Fruit fly (Drosophila melanogaster) whole organism, prepupa: Measurements from ENCODE around the gene cac.

Experiments
- CG10631 ChIP-seq: fragments of 200-800 bp; sonication (Bioruptor generic); optimal IDR thresholded peaks from 2 replicates; lab custom pipeline; 2016; ENCODE audit warnings: missing biosample characterization, missing genetic modification characterization
- CG10669 ChIP-seq: fragments of 200-800 bp; sonication (Bioruptor generic); optimal IDR thresholded peaks from 3 replicates; lab custom pipeline; 2018; ENCODE audit warnings: missing biosample characterization, mild to moderate bottlenecking, missing genetic modification characterization, moderate library complexity
- CG11762 ChIP-seq: fragments of 200-800 bp; sonication (Bioruptor generic); optimal IDR thresholded peaks from 3 replicates; lab custom pipeline; 2016; ENCODE audit warnings: missing biosample characterization, missing genetic modification characterization; ENCODE audit not compliant: insufficient read depth
- CG1621 ChIP-seq: fragments of 200-800 bp; sonication (Bioruptor generic); optimal IDR thresholded peaks from 3 replicates; lab custom pipeline; 2018; ENCODE audit warnings: missing biosample characterization, mild to moderate bottlenecking, missing genetic modification characterization
- CG31627 ChIP-seq: fragments of 200-800 bp; sonication (Bioruptor generic); optimal IDR thresholded peaks from 3 replicates; lab custom pipeline; 2016; ENCODE audit warnings: missing biosample characterization, missing genetic modification characterization
- CG32006 ChIP-seq: fragments of 200-800 bp; sonication (Bioruptor generic); optimal IDR thresholded peaks from 3 replicates; lab custom pipeline; 2017; ENCODE audit warnings: missing biosample characterization, mild to moderate bottlenecking, missing genetic modification characterization
- CG34406 ChIP-seq: fragments of 200-800 bp; sonication (Bioruptor generic); optimal IDR thresholded peaks from 3 replicates; lab custom pipeline; 2016; ENCODE audit warnings: missing biosample characterization, missing genetic modification characterization
- CG3919 ChIP-seq: fragments of 200-800 bp; sonication (Bioruptor generic); optimal IDR thresholded peaks from 3 replicates; lab custom pipeline; 2016; ENCODE audit warnings: missing biosample characterization, missing genetic modification characterization
- CG6163 ChIP-seq: fragments of 200-800 bp; sonication (Bioruptor generic); IDR thresholded peaks from 3 replicates; pipeline ENCODE4 v1.3.6; 2022; ENCODE audit warnings: missing biosample characterization, missing genetic modification characterization
- CG6276 ChIP-seq: fragments of 200-800 bp; sonication (Bioruptor generic); optimal IDR thresholded peaks from 2 replicates; lab custom pipeline; 2017; ENCODE audit warnings: missing biosample characterization, mild to moderate bottlenecking, missing genetic modification characterization
- CG6808 ChIP-seq: fragments of 200-800 bp; sonication (Bioruptor generic); optimal IDR thresholded peaks from 3 replicates; lab custom pipeline; 2017; ENCODE audit warnings: missing biosample characterization, missing genetic modification characterization, mild to moderate bottlenecking, moderate library complexity, missing genetic modification reagents
- CG6854 ChIP-seq: fragments of 200-800 bp; sonication (Bioruptor generic); optimal IDR thresholded peaks from 2 replicates; lab custom pipeline; 2017; ENCODE audit warnings: missing biosample characterization, mild to moderate bottlenecking, missing genetic modification characterization
- CG7368 ChIP-seq: fragments of 200-800 bp; sonication (Bioruptor generic); optimal IDR thresholded peaks from 3 replicates; lab custom pipeline; 2016; ENCODE audit warnings: missing biosample characterization, missing genetic modification characterization
- CG8319 ChIP-seq: fragments of 200-800 bp; sonication (Bioruptor generic); optimal IDR thresholded peaks from 3 replicates; lab custom pipeline; 2016; ENCODE audit warnings: missing biosample characterization, missing genetic modification characterization
- Eip78C ChIP-seq: fragments of 200-800 bp; sonication (Bioruptor generic); peaks from one replicate; lab custom pipeline; 2016; ENCODE audit warnings: missing biosample characterization, missing genetic modification characterization
- Eip93F ChIP-seq: fragments of 200-800 bp; sonication (Bioruptor generic); optimal IDR thresholded peaks from 2 replicates; lab custom pipeline; 2016; ENCODE audit warnings: missing biosample characterization, mild to moderate bottlenecking, missing genetic modification characterization
- Gug ChIP-seq: fragments of 200-800 bp; sonication (Bioruptor generic); IDR thresholded peaks from 2 replicates; pipeline ENCODE4 v1.3.6; 2022; ENCODE audit warnings: missing biosample characterization, missing genetic modification characterization
- Hr38 ChIP-seq: sonication (Bioruptor generic); optimal IDR thresholded peaks from 2 replicates; lab custom pipeline; 2016; ENCODE audit warnings: missing biosample characterization, missing genetic modification characterization
- Hr4 ChIP-seq: fragments of 200-800 bp; sonication (Bioruptor generic); optimal IDR thresholded peaks from 3 replicates; lab custom pipeline; 2016; ENCODE audit warnings: missing biosample characterization, missing genetic modification characterization
- Lpt ChIP-seq: fragments of 200-800 bp; sonication (Bioruptor generic); optimal IDR thresholded peaks from 3 replicates; lab custom pipeline; 2016; ENCODE audit warnings: missing biosample characterization, missing genetic modification characterization
- OdsH ChIP-seq: fragments of 200-800 bp; sonication (Bioruptor generic); optimal IDR thresholded peaks from 3 replicates; lab custom pipeline; 2016; ENCODE audit warnings: missing biosample characterization, missing genetic modification characterization
- Smox ChIP-seq: fragments of 200-800 bp; sonication (Bioruptor generic); optimal IDR thresholded peaks from 3 replicates; lab custom pipeline; 2016; ENCODE audit warnings: missing biosample characterization, missing genetic modification characterization
- Sox102F ChIP-seq: fragments of 200-800 bp; sonication (Bioruptor generic); optimal IDR thresholded peaks from 2 replicates; lab custom pipeline; 2016; ENCODE audit warnings: missing biosample characterization, mild to moderate bottlenecking, missing genetic modification characterization
- Sox15 ChIP-seq: fragments of 200-800 bp; sonication (Bioruptor generic); optimal IDR thresholded peaks from 3 replicates; lab custom pipeline; 2016; ENCODE audit warnings: missing biosample characterization, missing genetic modification characterization
- achi ChIP-seq: fragments of 200-800 bp; sonication (Bioruptor generic); optimal IDR thresholded peaks from 3 replicates; lab custom pipeline; 2016; ENCODE audit warnings: missing biosample characterization, missing genetic modification characterization
- dsx ChIP-seq: fragments of 200-800 bp; optimal IDR thresholded peaks from 3 replicates; lab custom pipeline; 2019; ENCODE audit warnings: missing biosample characterization, mild to moderate bottlenecking, missing genetic modification characterization, moderate library complexity; ENCODE audit not compliant: poor library complexity, severe bottlenecking
- eg ChIP-seq: fragments of 200-800 bp; sonication (Bioruptor generic); IDR thresholded peaks from 3 replicates; pipeline ENCODE4 v1.3.6; 2022; ENCODE audit warnings: missing biosample characterization, missing genetic modification characterization
- esn ChIP-seq: fragments of 200-800 bp; sonication (Bioruptor generic); optimal IDR thresholded peaks from 2 replicates; lab custom pipeline; 2016; ENCODE audit warnings: missing biosample characterization, mild to moderate bottlenecking, missing genetic modification characterization, moderate library complexity
- fd85E ChIP-seq: fragments of 200-800 bp; sonication (Bioruptor generic); optimal IDR thresholded peaks from 3 replicates; lab custom pipeline; 2016; ENCODE audit warnings: missing biosample characterization, missing genetic modification characterization
- lz ChIP-seq: fragments of 200-800 bp; sonication (Bioruptor generic); optimal IDR thresholded peaks from 3 replicates; lab custom pipeline; 2016; ENCODE audit warnings: missing biosample characterization, missing genetic modification characterization
- salr ChIP-seq, 2 experiments: fragments of 200-800 bp; sonication (Bioruptor generic); optimal IDR thresholded peaks; 3 replicates each; lab custom pipeline; 2016 to 2018; ENCODE audit warnings: missing biosample characterization in 2 of 2, missing genetic modification characterization in 2 of 2, mild to moderate bottlenecking in 1 of 2
- ss ChIP-seq, 2 experiments: fragments of 200-800 bp; sonication (Bioruptor generic); optimal IDR thresholded peaks; 2 replicates in 1 of 2; 3 replicates in 1 of 2; lab custom pipeline; 2017 to 2018; ENCODE audit warnings: mild to moderate bottlenecking in 2 of 2, missing biosample characterization in 2 of 2, missing genetic modification characterization in 2 of 2, moderate library complexity in 1 of 2
- svp ChIP-seq: fragments of 200-800 bp; sonication (Bioruptor generic); peaks from one replicate; lab custom pipeline; 2016; ENCODE audit warnings: missing biosample characterization, missing genetic modification characterization

Gene cac

DNA sequence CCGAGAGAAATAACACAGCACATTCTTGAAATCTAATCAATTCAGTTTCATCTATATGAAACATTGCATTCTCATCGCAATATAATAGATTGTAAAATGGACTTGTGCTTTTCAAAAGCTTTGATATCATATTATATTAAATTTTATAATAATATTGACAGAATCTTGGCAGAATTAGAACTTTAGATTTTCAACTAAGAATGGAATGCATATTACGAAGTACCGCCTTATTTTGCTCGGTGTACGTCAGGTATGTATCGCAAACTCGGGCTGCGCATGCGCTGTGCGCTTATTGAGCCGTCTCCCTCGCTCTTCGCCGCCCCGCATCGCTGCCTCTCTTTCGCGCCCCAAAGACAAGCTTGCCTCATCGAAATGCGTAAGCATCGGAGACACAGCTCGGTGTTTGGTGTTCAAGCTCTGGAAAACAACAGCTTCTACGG, 69.7 kb downstream of the cac start (continued):
- TF ChIP-seq svp (GFP tag; lab: Kevin White, UChicago) (peak; percentile 89), Hr4 (peak; percentile 78), CG6808 (peak; percentile 92), Sox15 (GFP tag; lab: Kevin White, UChicago) (peak; percentile 72), salr (GFP tag; optimal IDR thresholded peaks at IDR 0.05; lab: Kevin White, UChicago) (peak; percentile 56 to 62), OdsH (GFP tag; lab: Kevin White, UChicago) (peak; percentile 86), achi (GFP tag; lab: Kevin White, UChicago) (peak; percentile 86), fd85E (GFP tag; lab: Kevin White, UChicago) (peak; percentile 56)
- TF ChIP-seq, all 60 proteins: peak for 58

- TF ChIP-seq Sox15 (GFP tag; lab: Kevin White, UChicago): no peak
- TF ChIP-seq dsx (GFP tag; lab: Kevin White, UChicago): peak; percentile 12
- peak in 1 of 2 experiments; percentile 27 for TF ChIP-seq ss (GFP tag; optimal IDR thresholded peaks at IDR 0.05; lab: Kevin White, UChicago)
- TF ChIP-seq CG11762 (GFP tag; lab: Kevin White, UChicago): no peak
- TF ChIP-seq Lpt (GFP tag; lab: Kevin White, UChicago): peak; percentile 34
- TF ChIP-seq lz (GFP tag; lab: Kevin White, UChicago): no peak
- TF ChIP-seq CG6854 (GFP tag; lab: Kevin White, UChicago): peak; percentile 41
- no peak for TF ChIP-seq Hr38 (GFP tag; lab: Kevin White, UChicago)
- 0 out of 3 replicates have a peak, but pooled peaks have one; percentile 12 for TF ChIP-seq CG6163 (GFP tag; lab: Robert Waterston, UW)
- TF ChIP-seq Eip78C (GFP tag; lab: Kevin White, UChicago): peak; percentile 56
- TF ChIP-seq, all 60 proteins: peak for 6
Observed at dm6 chrX:11913581-11913980, 71.3 kb downstream of the cac start.

dm6 chrX:11906818-11907281, 78.0 kb downstream of the cac start, which contains the start of gene CG43156:
Gene CG43156, minus strand, starts transcription at chrX:11906868.
- TF ChIP-seq Sox102F (GFP tag; lab: Kevin White, UChicago) (no peak), CG1621 (tag; lab: Kevin White, UChicago) (no peak), Smox (no peak), Eip93F (no peak), CG6276 (GFP tag; lab: Kevin White, UChicago) (no peak), Sox15 (GFP tag; lab: Kevin White, UChicago) (no peak), CG6163 (GFP tag; lab: Robert Waterston, UW) (no peak), Eip78C (GFP tag; lab: Kevin White, UChicago) (peak; percentile 41)

DNA sequence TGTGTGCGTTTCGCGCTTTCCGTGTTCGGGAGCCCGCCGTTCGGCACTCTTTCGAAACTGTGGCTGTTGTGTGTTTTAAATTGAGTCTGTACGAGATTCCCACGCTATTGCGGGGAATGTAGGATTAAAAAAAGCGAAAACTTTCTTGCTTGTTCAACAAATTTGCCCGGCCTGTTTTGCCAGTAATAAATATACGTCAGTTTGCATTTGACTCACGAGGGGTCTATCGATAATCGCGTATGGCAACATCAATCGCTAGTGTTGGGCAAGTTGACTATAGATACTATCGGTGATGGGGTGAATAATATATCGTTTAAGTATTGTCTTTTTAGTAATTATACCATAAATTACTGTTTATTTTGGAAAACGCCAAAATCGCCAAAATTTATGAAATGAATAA, 79.7 kb downstream of the cac start, which contains the start of gene Upf1:
Gene Upf1, minus strand, starts transcription at position 228 of the 400 bp plus-strand sequence.
- no peak for TF ChIP-seq CG8319 (GFP tag; lab: Kevin White, UChicago)
- TF ChIP-seq CG34406 (GFP tag; lab: Kevin White, UChicago): no peak
- TF ChIP-seq CG31627 (GFP tag; lab: Kevin White, UChicago): peak; percentile 13
- no peak for TF ChIP-seq CG7368 (GFP tag; lab: Kevin White, UChicago)
- TF ChIP-seq CG32006 (GFP tag; lab: Kevin White, UChicago): no peak
- TF ChIP-seq CG10669 (GFP tag; lab: Kevin White, UChicago): no peak
- TF ChIP-seq esn (GFP tag; lab: Kevin White, UChicago): peak; percentile 30
- no peak for TF ChIP-seq CG6163 (GFP tag; lab: Robert Waterston, UW)
- no peak for TF ChIP-seq Gug (GFP tag; lab: Robert Waterston, UW)
- no peak for TF ChIP-seq dsx (GFP tag; lab: Kevin White, UChicago)
- TF ChIP-seq eg: no peak
- TF ChIP-seq CG10631 (GFP tag; lab: Kevin White, UChicago): peak; percentile 28

dm6 chrX:11895141-11895540, 89.7 kb downstream of the cac start:
- TF ChIP-seq CG3919 (GFP tag; lab: Kevin White, UChicago) (peak; percentile 14), CG1621 (tag; lab: Kevin White, UChicago) (no peak), fd85E (GFP tag; lab: Kevin White, UChicago) (no peak)
